Fruit fly (Drosophila melanogaster) whole organism, embryonic: Measurements from ENCODE around the gene mats.

Source experiments
- ATbp ChIP-seq: fragments of 200-800 bp; sonication (Bioruptor generic); optimal IDR thresholded peaks from 2 replicates; lab custom pipeline; 2017; ENCODE audit warnings: missing biosample characterization, mild to moderate bottlenecking, missing genetic modification characterization, missing genetic modification reagents
- BEAF-32 ChIP-seq: fragments of 200-800 bp; sonication (Bioruptor generic); optimal IDR thresholded peaks from 3 replicates; lab custom pipeline; 2017; ENCODE audit warnings: missing biosample characterization, missing genetic modification characterization, mild to moderate bottlenecking, moderate library complexity, missing genetic modification reagents
- Bgb ChIP-seq: fragments of 200-800 bp; sonication (Bioruptor generic); IDR thresholded peaks from 2 replicates; pipeline ENCODE4 v1.3.6; 2022; ENCODE audit warnings: missing biosample characterization, missing genetic modification characterization; ENCODE audit not compliant: partially characterized antibody
- CG11560 ChIP-seq: fragments of 200-800 bp; sonication (Bioruptor generic); IDR thresholded peaks from 3 replicates; pipeline ENCODE4 v1.3.6; 2022; ENCODE audit warnings: missing biosample characterization, missing genetic modification characterization
- CG13287 ChIP-seq: fragments of 200-800 bp; sonication (Bioruptor generic); IDR thresholded peaks from 2 replicates; pipeline ENCODE4 v1.3.6; 2022; ENCODE audit warnings: missing biosample characterization, missing genetic modification characterization; ENCODE audit not compliant: partially characterized antibody
- CG14860 ChIP-seq: fragments of 200-800 bp; sonication (Bioruptor generic); IDR thresholded peaks from 3 replicates; pipeline ENCODE4 v1.3.6; 2022; ENCODE audit warnings: missing biosample characterization, missing genetic modification characterization; ENCODE audit not compliant: partially characterized antibody
- CG16813 ChIP-seq: fragments of 200-800 bp; sonication (Bioruptor generic); IDR thresholded peaks from 3 replicates; pipeline ENCODE4 v1.3.6; 2022; ENCODE audit warnings: missing biosample characterization, missing genetic modification characterization; ENCODE audit not compliant: partially characterized antibody
- CG17385 ChIP-seq: fragments of 200-800 bp; sonication (Bioruptor generic); optimal IDR thresholded peaks from 3 replicates; lab custom pipeline; 2018; ENCODE audit warnings: missing biosample characterization, mild to moderate bottlenecking, missing genetic modification characterization
- CG17912 ChIP-seq: fragments of 200-800 bp; sonication (Bioruptor generic); optimal IDR thresholded peaks from 2 replicates; lab custom pipeline; 2018; ENCODE audit warnings: missing biosample characterization, mild to moderate bottlenecking, missing genetic modification characterization
- CG2116 ChIP-seq: fragments of 200-800 bp; sonication (Bioruptor generic); optimal IDR thresholded peaks from 3 replicates; lab custom pipeline; 2018; ENCODE audit warnings: missing biosample characterization, mild to moderate bottlenecking, missing genetic modification characterization
- CG2120 ChIP-seq: fragments of 200-800 bp; sonication (Bioruptor generic); optimal IDR thresholded peaks from 3 replicates; lab custom pipeline; 2016; ENCODE audit warnings: missing biosample characterization, missing genetic modification characterization
- CG30431 ChIP-seq: fragments of 200-800 bp; sonication (Bioruptor generic); optimal IDR thresholded peaks from 2 replicates; lab custom pipeline; 2017; ENCODE audit warnings: missing biosample characterization, missing genetic modification characterization
- CG3281 ChIP-seq: fragments of 200-800 bp; sonication (Bioruptor generic); optimal IDR thresholded peaks from 3 replicates; lab custom pipeline; 2017; ENCODE audit warnings: missing biosample characterization, mild to moderate bottlenecking, missing genetic modification characterization
- CG34224 ChIP-seq: fragments of 200-800 bp; sonication (Bioruptor generic); IDR thresholded peaks from 3 replicates; pipeline ENCODE4 v1.3.6; 2022; ENCODE audit warnings: missing biosample characterization, missing genetic modification characterization; ENCODE audit not compliant: partially characterized antibody
- CG4404 ChIP-seq: fragments of 200-800 bp; sonication (Bioruptor generic); IDR thresholded peaks from 2 replicates; pipeline ENCODE4 v1.3.6; 2022; ENCODE audit warnings: missing biosample characterization, missing genetic modification characterization
- CG5245 ChIP-seq: fragments of 200-800 bp; sonication (Bioruptor generic); optimal IDR thresholded peaks from 3 replicates; lab custom pipeline; 2016; ENCODE audit warnings: missing biosample characterization, missing genetic modification characterization
- CG5953 ChIP-seq: fragments of 200-800 bp; sonication (Bioruptor generic); IDR thresholded peaks from 2 replicates; pipeline ENCODE4 v1.3.6; 2022; ENCODE audit warnings: missing biosample characterization, missing genetic modification characterization
- CG6175 ChIP-seq: fragments of 200-800 bp; sonication (Bioruptor generic); IDR thresholded peaks from 3 replicates; pipeline ENCODE4 v1.3.6; 2022; ENCODE audit warnings: missing biosample characterization, missing genetic modification characterization
- CG7745 ChIP-seq: fragments of 200-800 bp; sonication (Bioruptor generic); optimal IDR thresholded peaks from 2 replicates; lab custom pipeline; 2018; ENCODE audit warnings: missing biosample characterization, mild to moderate bottlenecking, missing genetic modification characterization, moderate library complexity
- CG9932 ChIP-seq: fragments of 200-800 bp; sonication (Bioruptor generic); IDR thresholded peaks from 2 replicates; pipeline ENCODE4 v1.3.6; 2022; ENCODE audit warnings: missing biosample characterization, missing genetic modification characterization
- Dip3 ChIP-seq: fragments of 200-800 bp; sonication (Bioruptor generic); optimal IDR thresholded peaks from 3 replicates; lab custom pipeline; 2016; ENCODE audit warnings: missing biosample characterization, missing genetic modification characterization
- Dp ChIP-seq: fragments of 200-800 bp; sonication (Bioruptor generic); optimal IDR thresholded peaks from 2 replicates; lab custom pipeline; 2018; ENCODE audit warnings: missing biosample characterization, mild to moderate bottlenecking, missing genetic modification characterization, moderate library complexity
- E2f2 ChIP-seq: fragments of 200-800 bp; sonication (Bioruptor generic); IDR thresholded peaks from 2 replicates; pipeline ENCODE4 v1.3.6; 2022; ENCODE audit warnings: missing biosample characterization, missing genetic modification characterization
- HLH4C ChIP-seq: fragments of 200-800 bp; sonication (Bioruptor generic); IDR thresholded peaks from 3 replicates; pipeline ENCODE4 v1.3.6; 2022; ENCODE audit warnings: missing biosample characterization, missing genetic modification characterization; ENCODE audit not compliant: partially characterized antibody
- Oaz ChIP-seq: fragments of 200-800 bp; sonication (Bioruptor generic); IDR thresholded peaks from 2 replicates; pipeline ENCODE4 v1.3.6; 2022; ENCODE audit warnings: missing biosample characterization, missing genetic modification characterization
- Sry-δ ChIP-seq: fragments of 200-800 bp; sonication (Bioruptor generic); optimal IDR thresholded peaks from 2 replicates; lab custom pipeline; 2016; ENCODE audit warnings: missing biosample characterization, missing genetic modification characterization
- Stat92E ChIP-seq, 3 experiments: fragments of >200 bp in 2 of 3; fragments of 200-800 bp in 1 of 3; sonication (Bioruptor generic) in 1 of 3; optimal IDR thresholded peaks; 2 replicates each; lab custom pipeline; 2017 to 2019; ENCODE audit warnings: missing biosample characterization in 3 of 3, missing genetic modification characterization in 3 of 3, mild to moderate bottlenecking in 1 of 3, moderate library complexity in 1 of 3
- Vsx1 ChIP-seq: fragments of 200-800 bp; sonication (Bioruptor generic); optimal IDR thresholded peaks from 2 replicates; lab custom pipeline; 2017; ENCODE audit warnings: missing biosample characterization, mild to moderate bottlenecking, missing genetic modification characterization, missing genetic modification reagents
- amos ChIP-seq: fragments of 200-800 bp; sonication (Bioruptor generic); IDR thresholded peaks from 2 replicates; pipeline ENCODE4 v1.3.6; 2022; ENCODE audit warnings: missing biosample characterization, missing genetic modification characterization; ENCODE audit not compliant: partially characterized antibody
- ase ChIP-seq: fragments of 200-800 bp; sonication (Bioruptor generic); IDR thresholded peaks from 3 replicates; pipeline ENCODE4 v1.3.6; 2022; ENCODE audit warnings: missing biosample characterization, missing genetic modification characterization
- ash1 ChIP-seq: fragments of 200-800 bp; sonication (Bioruptor generic); optimal IDR thresholded peaks from 2 replicates; lab custom pipeline; 2018; ENCODE audit warnings: missing biosample characterization, mild to moderate bottlenecking, missing genetic modification characterization
- bcd ChIP-seq: fragments of 200-800 bp; sonication (Bioruptor generic); optimal IDR thresholded peaks from 2 replicates; lab custom pipeline; 2017; ENCODE audit warnings: missing biosample characterization, mild to moderate bottlenecking, missing genetic modification characterization
- chinmo ChIP-seq: fragments of 200-800 bp; sonication (Bioruptor generic); IDR thresholded peaks from 4 replicates; pipeline ENCODE4 v1.3.6; 2022; ENCODE audit warnings: missing biosample characterization, missing genetic modification characterization; ENCODE audit not compliant: partially characterized antibody
- crc ChIP-seq: fragments of 200-800 bp; sonication (Bioruptor generic); optimal IDR thresholded peaks from 2 replicates; lab custom pipeline; 2016; ENCODE audit warnings: missing biosample characterization, missing genetic modification characterization
- exex ChIP-seq: fragments of 200-800 bp; sonication (Bioruptor generic); optimal IDR thresholded peaks from 4 replicates; lab custom pipeline; 2018; ENCODE audit warnings: missing biosample characterization, mild to moderate bottlenecking, missing genetic modification characterization, moderate library complexity
- gfzf ChIP-seq: fragments of 200-800 bp; sonication (Bioruptor generic); optimal IDR thresholded peaks from 2 replicates; lab custom pipeline; 2016; ENCODE audit warnings: missing biosample characterization, mild to moderate bottlenecking, missing genetic modification characterization, moderate library complexity
- hb ChIP-seq: fragments of 200-800 bp; sonication (Bioruptor generic); IDR thresholded peaks from 3 replicates; pipeline ENCODE4 v1.3.6; 2022; ENCODE audit warnings: missing biosample characterization, missing genetic modification characterization; ENCODE audit not compliant: partially characterized antibody
- hbn ChIP-seq: fragments of 200-800 bp; sonication (Bioruptor generic); IDR thresholded peaks from 2 replicates; pipeline ENCODE4 v1.3.6; 2022; ENCODE audit warnings: missing biosample characterization, missing genetic modification characterization; ENCODE audit not compliant: partially characterized antibody
- ind ChIP-seq: fragments of 200-800 bp; sonication (Bioruptor generic); optimal IDR thresholded peaks from 3 replicates; lab custom pipeline; 2016; ENCODE audit warnings: missing biosample characterization, missing genetic modification characterization
- inv ChIP-seq: fragments of 200-800 bp; sonication (Bioruptor generic); IDR thresholded peaks from 2 replicates; pipeline ENCODE4 v1.3.6; 2022; ENCODE audit warnings: missing biosample characterization, missing genetic modification characterization; ENCODE audit not compliant: partially characterized antibody
- lab ChIP-seq: fragments of 200-800 bp; sonication (Bioruptor generic); optimal IDR thresholded peaks from 3 replicates; lab custom pipeline; 2017; ENCODE audit warnings: missing biosample characterization, missing genetic modification characterization, mild to moderate bottlenecking, moderate library complexity, missing genetic modification reagents
- lilli ChIP-seq: fragments of 200-800 bp; sonication (Bioruptor generic); optimal IDR thresholded peaks from 3 replicates; lab custom pipeline; 2016; ENCODE audit warnings: missing biosample characterization, missing genetic modification characterization
- nerfin-2 ChIP-seq: fragments of 200-800 bp; sonication (Bioruptor generic); IDR thresholded peaks from 2 replicates; pipeline ENCODE4 v1.3.6; 2022; ENCODE audit warnings: missing biosample characterization, missing genetic modification characterization; ENCODE audit not compliant: partially characterized antibody
- schlank ChIP-seq: fragments of 200-800 bp; sonication (Bioruptor generic); optimal IDR thresholded peaks from 2 replicates; lab custom pipeline; 2018; ENCODE audit warnings: missing biosample characterization, mild to moderate bottlenecking, missing genetic modification characterization
- sqz ChIP-seq: fragments of 200-800 bp; sonication (Bioruptor generic); optimal IDR thresholded peaks from 3 replicates; lab custom pipeline; 2018; ENCODE audit warnings: missing biosample characterization, mild to moderate bottlenecking, missing genetic modification characterization
- stwl ChIP-seq: fragments of 200-800 bp; sonication (Bioruptor generic); optimal IDR thresholded peaks from 3 replicates; lab custom pipeline; 2018; ENCODE audit warnings: missing biosample characterization, mild to moderate bottlenecking, missing genetic modification characterization, moderate library complexity
- tx ChIP-seq: fragments of 200-800 bp; sonication (Bioruptor generic); optimal IDR thresholded peaks from 2 replicates; lab custom pipeline; 2016; ENCODE audit warnings: missing biosample characterization, missing genetic modification characterization
- unc-4 ChIP-seq: fragments of 200-800 bp; sonication (Bioruptor generic); IDR thresholded peaks from 2 replicates; pipeline ENCODE4 v1.3.6; 2022; ENCODE audit warnings: missing biosample characterization, missing genetic modification characterization; ENCODE audit not compliant: partially characterized antibody
- zen2 ChIP-seq: fragments of 200-800 bp; sonication (Bioruptor generic); IDR thresholded peaks from 3 replicates; pipeline ENCODE4 v1.3.6; 2022; ENCODE audit warnings: missing biosample characterization, missing genetic modification characterization; ENCODE audit not compliant: partially characterized antibody

Gene mats

DNA sequence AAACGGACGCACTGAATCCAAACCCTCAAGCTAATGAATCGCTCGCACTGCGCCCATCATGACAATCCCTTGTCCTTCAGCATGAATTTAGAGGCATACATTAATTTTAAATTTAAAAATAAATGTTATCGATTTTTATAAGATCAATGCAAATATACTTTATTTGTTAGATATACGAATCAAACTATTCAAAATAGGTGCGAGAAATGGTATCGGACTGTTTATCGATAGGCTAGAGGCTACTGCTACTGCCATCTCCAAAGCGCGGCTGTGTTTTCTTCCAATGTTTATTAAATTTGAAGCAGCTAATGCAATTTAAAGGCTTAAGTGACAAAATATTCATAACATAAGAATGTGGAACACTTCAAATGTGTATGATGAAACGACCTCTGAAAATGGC lies 39.9 kb upstream of the mats start, which contains the start of gene CG43342:
TSS of gene CG43342 (plus strand) at position 264 of the 400 bp plus-strand sequence.
- TF ChIP-seq BEAF-32, result peak; percentile 72
- no peak for TF ChIP-seq CG5245 (GFP tag; lab: Kevin White, UChicago)
- TF ChIP-seq Stat92E (GFP tag; optimal IDR thresholded peaks at IDR 0.05; lab: Kevin White, UChicago), result no peak
- TF ChIP-seq CG14860 (GFP tag; lab: Robert Waterston, UW), result peak; percentile 82
- TF ChIP-seq Oaz (GFP tag; lab: Robert Waterston, UW), result no peak
- TF ChIP-seq zen2 (GFP tag; lab: Robert Waterston, UW), result peak; percentile 88
- TF ChIP-seq lilli (GFP tag; lab: Kevin White, UChicago), result no peak
- TF ChIP-seq tx, result no peak
- peak; percentile 63 for TF ChIP-seq hbn (GFP tag; lab: Robert Waterston, UW)
- TF ChIP-seq ind (GFP tag; lab: Kevin White, UChicago), result no peak
- TF ChIP-seq CG3281, result no peak
- peak; percentile 85 for TF ChIP-seq nerfin-2 (GFP tag; lab: Robert Waterston, UW)
- TF ChIP-seq CG34224 (GFP tag; lab: Robert Waterston, UW), result peak; percentile 84
- TF ChIP-seq stwl, result peak; percentile 73
- peak; percentile 71; the same call in 2 of the 3 replicates for TF ChIP-seq CG11560 (tag; lab: Robert Waterston, UW)
- TF ChIP-seq schlank (tag; lab: Kevin White, UChicago), result no peak
- TF ChIP-seq amos (GFP tag; lab: Robert Waterston, UW), result peak; percentile 77
- TF ChIP-seq hb, result peak; percentile 82
- TF ChIP-seq CG17385, result no peak
- no peak for TF ChIP-seq Dip3 (GFP tag; lab: Kevin White, UChicago)
- no peak for TF ChIP-seq CG6175
- no peak for TF ChIP-seq gfzf (GFP tag; lab: Kevin White, UChicago)
- TF ChIP-seq HLH4C, result peak; percentile 92
- no peak for TF ChIP-seq CG17912 (GFP tag; lab: Kevin White, UChicago)
- TF ChIP-seq sqz, result no peak
- peak; percentile 84 for TF ChIP-seq E2f2
- no peak for TF ChIP-seq exex (tag; lab: Kevin White, UChicago)
- no peak for TF ChIP-seq CG30431 (GFP tag; lab: Kevin White, UChicago)
- TF ChIP-seq CG5953, result no peak
- TF ChIP-seq Vsx1 (GFP tag; lab: Kevin White, UChicago), result no peak
- TF ChIP-seq CG13287, result peak; percentile 85
- no peak for TF ChIP-seq lab (GFP tag; lab: Kevin White, UChicago)
- peak; percentile 85 for TF ChIP-seq Bgb (GFP tag; lab: Robert Waterston, UW)
- peak; percentile 75 for TF ChIP-seq CG16813 (GFP tag; lab: Robert Waterston, UW)
- peak; percentile 49; the same call in 1 of the 2 replicates for TF ChIP-seq inv
- no peak for TF ChIP-seq crc (GFP tag; lab: Kevin White, UChicago)
- peak; percentile 82 for TF ChIP-seq Sry-δ
- no peak for TF ChIP-seq CG7745 (tag; lab: Kevin White, UChicago)
- no peak for TF ChIP-seq CG4404
- peak; percentile 79; the same call in 1 of the 4 replicates for TF ChIP-seq chinmo (GFP tag; lab: Robert Waterston, UW)
- TF ChIP-seq unc-4 (GFP tag; lab: Robert Waterston, UW), result peak; percentile 76
- TF ChIP-seq ash1 (GFP tag; lab: Kevin White, UChicago), result no peak
- no peak for TF ChIP-seq CG2120 (GFP tag; lab: Kevin White, UChicago)
- peak; percentile 69 for TF ChIP-seq CG2116 (GFP tag; lab: Kevin White, UChicago)
- TF ChIP-seq CG9932 (GFP tag; lab: Robert Waterston, UW), result no peak
- TF ChIP-seq ATbp (GFP tag; lab: Kevin White, UChicago), result no peak
- TF ChIP-seq bcd (GFP tag; lab: Kevin White, UChicago), result no peak
- peak; percentile 74 for TF ChIP-seq Dp (GFP tag; lab: Kevin White, UChicago)
- no peak for TF ChIP-seq ase
